Worm (Caenorhabditis elegans) whole organism, L4/young adult: Measurements from ENCODE around the gene Y57G11C.36.
"Not testable (repeated sequence)": the region's sequence is repeated elsewhere in the genome, so short reads cannot be mapped to it uniquely, and the experiment has no call there.

Experiments
- W03F9.2 ChIP-seq: fragments of 150-350 bp; optimal IDR thresholded peaks from 2 replicates; lab custom pipeline; 2014; ENCODE audit warnings: missing biosample characterization, missing genetic modification characterization
- dao-5 ChIP-seq: sonication (generic microtip); optimal IDR thresholded peaks from 2 replicates; lab custom pipeline; 2016; ENCODE audit warnings: missing genotype, missing genetic modification characterization, moderate library complexity, missing compliant biosample characterization
- him-1 ChIP-seq: sonication (generic microtip); optimal IDR thresholded peaks from 2 replicates; lab custom pipeline; 2016; ENCODE audit warnings: missing genotype, missing genetic modification reagents, missing genetic modification characterization, missing compliant biosample characterization

The Y57G11C.36 gene

DNA sequence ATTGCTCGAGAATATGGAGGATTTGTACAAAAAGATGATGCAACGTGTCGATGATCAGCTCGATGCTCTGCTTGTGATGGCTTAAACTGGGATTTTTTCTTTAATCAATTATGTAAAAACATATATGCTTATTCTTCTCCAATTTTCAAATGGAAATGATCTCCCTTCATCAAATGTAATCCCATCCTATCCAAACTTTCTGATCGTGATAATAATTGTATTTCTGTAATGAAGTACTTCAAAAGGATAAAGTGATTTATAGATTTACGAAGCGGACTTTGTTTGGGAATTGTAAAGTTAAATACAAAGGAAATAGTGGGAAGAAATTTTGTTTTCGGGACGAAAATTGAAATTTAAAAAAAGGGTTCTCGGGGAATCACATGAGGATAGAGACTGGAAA is 17.0 kb upstream of the Y57G11C.36 start:
- TF ChIP-seq dao-5 (tag; lab: Kevin White, UChicago) (no peak), W03F9.2 (tag; lab: Kevin White, UChicago) (no peak), him-1 (no peak)

DNA sequence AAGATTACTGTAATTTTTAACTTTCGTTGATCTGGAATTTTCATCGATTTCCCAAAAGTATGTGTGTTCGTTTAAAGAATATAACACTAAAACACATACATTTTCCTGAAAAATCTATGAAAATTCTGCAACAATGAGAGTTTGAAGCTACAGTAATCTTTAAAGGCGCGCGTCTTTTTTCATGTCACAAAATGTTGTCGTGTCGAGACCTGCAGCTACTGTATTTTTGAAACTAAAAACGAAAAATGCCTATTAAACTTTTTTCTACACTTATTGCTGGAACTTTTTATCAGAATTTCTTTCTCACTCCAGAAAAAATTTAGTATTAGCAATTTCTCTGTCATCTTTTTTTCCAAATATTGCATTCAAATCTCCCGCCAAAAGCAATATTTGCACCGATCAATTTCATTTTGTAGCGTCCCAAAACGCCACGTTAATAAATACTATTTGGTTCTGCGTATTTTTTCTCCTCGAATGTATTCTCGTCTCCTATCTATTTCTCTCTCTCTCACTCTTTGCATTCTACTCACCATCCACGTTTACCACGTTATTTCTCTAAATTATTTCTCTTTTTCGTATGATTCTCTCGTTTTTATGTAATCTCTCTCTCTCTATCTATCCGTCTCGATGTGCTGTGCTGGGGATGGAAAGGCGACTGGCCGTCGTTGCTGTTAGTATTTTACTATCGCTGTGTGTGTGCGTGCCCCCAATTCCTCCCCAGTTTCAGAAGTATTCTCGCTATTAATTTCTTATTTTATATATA is 13.0 kb upstream of the Y57G11C.36 start, which contains the start of gene melo-1:
Gene melo-1 (plus strand): TSS at position 658 of the 763 bp plus-strand sequence.
- TF ChIP-seq him-1, result peak; percentile 44
- no peak for TF ChIP-seq dao-5 (tag; lab: Kevin White, UChicago)

DNA sequence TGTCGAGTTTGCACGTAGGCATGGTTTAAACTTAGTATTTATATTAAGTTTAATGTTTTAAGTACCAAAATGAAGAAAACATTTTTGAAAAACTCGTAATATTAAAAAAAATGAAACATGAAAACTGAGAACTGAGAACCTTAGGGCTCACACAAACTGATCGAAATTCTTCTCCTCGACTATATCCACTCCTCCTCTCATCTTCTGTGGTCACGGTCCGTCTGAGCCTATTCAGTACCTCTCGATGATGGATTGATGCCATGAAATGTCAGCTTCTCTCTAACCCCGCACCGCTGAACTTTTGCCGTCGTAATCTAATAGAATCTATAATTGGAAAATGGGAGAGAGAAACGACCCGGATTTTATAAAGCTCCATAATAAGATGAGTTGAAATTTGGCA is 10.9 kb upstream of the Y57G11C.36 start, which contains the start of gene nlp-56:
Gene nlp-56 (minus strand): TSS at position 257 of the 400 bp plus-strand sequence.
- TF ChIP-seq him-1 (no peak), dao-5 (tag; lab: Kevin White, UChicago) (no peak), W03F9.2 (tag; lab: Kevin White, UChicago) (no peak)

DNA sequence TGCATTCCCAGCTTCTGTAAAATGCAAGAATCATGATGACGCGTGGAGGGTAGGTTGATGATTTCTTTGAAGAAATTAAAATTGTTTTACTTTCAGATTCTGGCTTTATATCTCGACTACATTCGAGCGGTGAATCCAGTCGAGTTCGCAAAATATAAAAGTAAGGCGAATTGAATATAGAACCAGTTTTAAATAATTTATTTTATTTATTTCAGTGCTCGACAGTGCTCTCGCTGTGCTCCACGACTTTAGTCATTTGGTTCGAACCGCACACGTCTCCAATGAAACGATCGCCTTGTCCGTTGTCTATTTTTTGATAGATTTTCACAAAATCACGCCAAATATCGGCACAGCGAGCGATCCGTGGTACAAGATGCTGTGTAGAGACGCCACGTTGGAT is 8.6 kb upstream of the Y57G11C.36 start, which contains the start of gene Y57G11C.1130:
Gene Y57G11C.1130 (plus strand): TSS at position 301 of the 400 bp plus-strand sequence.
- no peak for TF ChIP-seq him-1
- no peak for TF ChIP-seq W03F9.2 (tag; lab: Kevin White, UChicago)
- no peak for TF ChIP-seq dao-5 (tag; lab: Kevin White, UChicago)

DNA sequence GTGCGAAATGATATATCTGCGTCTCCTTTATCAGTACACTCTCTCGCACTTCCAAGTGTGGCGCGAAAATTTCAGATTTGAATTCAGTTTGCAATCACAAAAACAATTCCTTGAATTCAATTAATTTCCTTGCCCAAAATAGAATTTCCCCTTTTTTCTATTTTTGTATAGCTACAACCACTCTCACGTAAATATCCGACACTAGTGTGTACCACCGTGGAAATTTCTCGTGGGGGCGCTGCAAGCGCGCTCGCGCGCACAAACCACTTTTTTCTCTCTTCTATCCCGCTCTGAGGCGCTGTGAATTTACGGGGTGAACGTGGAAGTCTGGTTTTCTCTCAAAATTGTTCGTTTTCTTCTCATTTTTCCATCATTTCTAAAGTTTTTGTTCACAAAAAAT is 8.0 kb upstream of the Y57G11C.36 start, which contains the start of gene Y57G11C.8:
Gene Y57G11C.8 (plus strand): TSS at position 301 of the 400 bp plus-strand sequence.
- TF ChIP-seq W03F9.2 (tag; lab: Kevin White, UChicago) (no peak), dao-5 (tag; lab: Kevin White, UChicago) (no peak), him-1 (no peak)

DNA sequence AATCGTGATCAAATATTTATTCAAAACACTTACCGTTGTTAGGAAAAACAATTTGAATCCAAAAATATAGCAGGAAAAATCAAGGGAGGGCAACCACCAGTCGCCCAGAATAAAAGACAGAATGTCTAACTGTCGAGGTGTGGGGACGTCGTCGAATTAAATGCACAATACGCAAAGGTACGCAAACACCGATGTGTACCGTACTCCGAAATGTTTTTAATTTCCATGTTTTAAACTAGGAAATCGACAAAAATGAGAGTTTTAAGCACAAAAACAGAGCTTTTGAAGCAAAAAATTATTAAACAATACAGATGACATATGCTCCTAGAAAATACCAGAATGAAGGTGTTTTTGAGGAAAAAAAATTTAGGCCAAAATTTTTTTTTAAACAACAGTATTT is 873 bp upstream of the Y57G11C.36 start, which contains the start of gene Y57G11C.51:
Gene Y57G11C.51 (minus strand): TSS at position 101 of the 400 bp plus-strand sequence.
- TF ChIP-seq W03F9.2 (tag; lab: Kevin White, UChicago); him-1; dao-5 (tag; lab: Kevin White, UChicago): not testable (repeated sequence)

DNA sequence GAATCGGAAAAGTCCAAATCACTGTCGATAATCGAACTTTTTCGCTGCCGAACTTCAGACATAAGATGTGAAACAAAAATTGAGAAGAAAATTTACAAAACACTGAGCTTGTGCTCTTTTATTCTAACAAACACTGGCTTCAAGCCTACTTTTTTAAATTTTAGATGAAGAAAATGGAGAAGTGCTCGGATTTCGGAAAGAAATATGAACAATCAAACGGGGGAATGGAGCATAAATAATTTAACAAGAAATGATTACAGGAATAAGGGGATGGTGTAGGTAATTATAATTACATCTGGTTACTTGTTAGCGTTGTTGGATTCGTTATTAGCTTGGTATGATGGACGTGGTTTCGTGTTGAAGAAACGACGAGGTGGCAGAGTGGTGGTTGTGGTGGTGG is 2.3 kb downstream of the Y57G11C.36 start, which contains the start of gene degl-1:
Gene degl-1 (minus strand): TSS at position 101 of the 400 bp plus-strand sequence.
- no peak for TF ChIP-seq dao-5 (tag; lab: Kevin White, UChicago)
- no peak for TF ChIP-seq W03F9.2 (tag; lab: Kevin White, UChicago)
- no peak for TF ChIP-seq him-1

DNA sequence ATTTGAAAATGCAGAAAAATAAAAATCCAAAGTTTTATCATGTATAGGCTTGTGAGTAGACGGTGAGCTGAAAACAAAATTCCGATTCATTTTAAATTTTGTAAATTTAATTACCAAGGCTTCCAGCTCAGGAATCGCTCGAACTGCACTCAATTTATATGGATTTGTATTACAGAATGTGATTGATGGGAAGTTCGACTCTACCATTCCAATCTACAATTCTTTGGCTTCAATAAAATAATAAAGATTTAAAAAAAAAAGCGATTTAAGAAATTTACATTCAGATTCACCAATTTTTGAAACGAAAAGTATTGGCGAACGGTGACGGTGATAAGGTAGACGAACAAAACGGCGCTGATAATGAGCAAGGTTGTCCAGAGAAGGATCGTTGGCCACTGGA is 2.9 kb downstream of the Y57G11C.36 start:
- no peak for TF ChIP-seq dao-5 (tag; lab: Kevin White, UChicago)

DNA sequence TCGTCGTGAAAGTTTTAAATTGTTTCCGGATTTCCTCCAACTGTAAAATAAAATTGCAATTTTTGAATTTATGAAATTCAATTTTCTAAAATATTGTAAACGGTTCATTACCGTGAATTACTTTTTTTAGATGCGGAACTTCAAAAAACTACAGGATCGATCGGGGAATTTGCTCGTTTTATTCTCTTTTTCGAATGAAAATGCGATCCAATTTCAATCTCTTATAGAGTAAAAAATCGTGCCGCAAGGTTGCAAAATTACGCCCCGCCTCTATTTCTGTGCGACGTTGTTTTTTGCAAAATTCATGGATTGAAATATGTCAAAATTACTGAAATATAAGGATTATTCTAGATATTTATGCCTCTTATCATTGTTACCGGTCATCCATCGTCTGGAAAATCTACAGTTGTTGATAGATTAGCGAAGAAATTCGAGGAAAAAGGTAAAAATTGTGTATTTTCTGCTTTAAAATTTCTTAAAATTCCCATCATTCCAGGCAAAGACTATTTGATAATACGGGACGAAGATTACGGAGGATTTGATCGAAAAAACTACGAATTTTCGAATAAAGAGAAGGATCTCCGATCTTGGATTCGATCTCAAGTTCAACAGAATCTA is 4.3 kb downstream of the Y57G11C.36 start, which contains the start of gene Y57G11C.43:
Gene Y57G11C.43 (plus strand): TSS at position 224 of the 618 bp plus-strand sequence.
- no peak for TF ChIP-seq dao-5 (tag; lab: Kevin White, UChicago)
- no peak for TF ChIP-seq W03F9.2 (tag; lab: Kevin White, UChicago)
- TF ChIP-seq him-1, result no peak

DNA sequence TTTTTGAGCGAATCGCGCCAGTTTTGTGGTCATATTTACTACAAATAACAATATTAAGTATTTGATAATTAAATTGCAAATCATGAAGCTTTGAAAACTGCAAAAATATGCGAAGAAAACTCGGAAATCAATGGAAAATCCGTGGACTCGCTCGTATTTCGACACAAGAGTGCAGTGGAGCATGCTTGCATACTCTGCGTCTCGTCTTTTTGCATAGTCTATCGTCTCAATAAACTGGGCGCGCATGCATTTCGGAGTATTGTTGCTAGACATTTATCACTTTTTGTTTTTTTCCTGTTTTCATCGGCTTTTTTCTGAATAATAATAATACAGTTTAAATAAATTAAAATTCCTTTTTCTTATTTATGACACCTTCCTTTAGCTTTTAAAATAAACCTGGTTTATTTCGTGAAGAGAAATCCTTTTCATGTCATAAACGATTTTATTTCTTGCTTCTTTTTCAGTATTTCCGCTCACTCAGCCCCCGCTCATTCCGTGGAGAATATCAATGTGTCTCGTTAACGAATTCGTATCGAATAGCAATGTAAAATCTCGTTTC is 5.8 kb downstream of the Y57G11C.36 start, which contains the start of the genes mrps-7 and Y57G11C.3:
Gene mrps-7 (minus strand): TSS at position 38 of the 559 bp plus-strand sequence.
Gene Y57G11C.3 (plus strand): TSS at position 509 of the 559 bp plus-strand sequence.
- TF ChIP-seq him-1 (peak; percentile 41), W03F9.2 (tag; lab: Kevin White, UChicago) (peak; percentile 89), dao-5 (tag; lab: Kevin White, UChicago) (no peak)

DNA sequence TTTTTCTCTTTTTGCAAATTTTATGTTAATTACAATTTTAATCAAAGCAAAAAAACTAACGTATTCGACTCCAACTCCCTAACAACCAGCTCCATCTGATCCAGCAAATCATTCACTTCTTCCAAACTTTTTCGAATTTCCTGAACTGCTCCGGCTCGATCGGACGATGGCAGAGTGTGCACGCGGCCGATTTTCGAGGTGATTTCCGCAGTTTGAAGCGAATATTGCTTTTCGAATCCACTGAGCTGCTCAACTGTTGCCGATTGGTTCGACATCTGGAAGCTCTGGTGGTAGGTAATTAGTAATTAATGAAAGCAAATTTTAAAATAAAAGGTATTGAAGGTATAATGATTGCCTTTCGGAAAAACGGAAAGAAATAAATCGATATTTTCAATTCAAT is 7.2 kb downstream of the Y57G11C.36 start, which contains the start of gene vti-1:
Gene vti-1 (minus strand): TSS at position 284 of the 400 bp plus-strand sequence.
- TF ChIP-seq him-1 (no peak), W03F9.2 (tag; lab: Kevin White, UChicago) (no peak), dao-5 (tag; lab: Kevin White, UChicago) (no peak)

DNA sequence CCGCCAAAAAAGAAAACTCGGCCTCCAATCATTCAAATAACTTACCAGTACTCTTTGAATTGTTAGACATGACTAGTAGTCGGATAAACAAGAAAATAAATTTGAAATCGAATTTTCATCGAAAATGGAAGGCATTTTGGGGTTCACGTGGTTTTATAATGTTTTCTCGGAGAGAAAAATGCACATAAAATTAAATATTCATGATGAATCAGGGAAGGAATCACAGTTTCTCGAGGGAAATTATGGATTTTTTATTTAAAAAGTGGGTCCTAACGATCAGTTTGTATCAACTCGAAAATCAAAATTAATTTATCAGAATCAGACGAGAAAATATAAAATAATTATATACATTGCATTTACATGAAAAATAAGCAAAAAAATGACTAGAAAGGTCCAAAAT is 8.2 kb downstream of the Y57G11C.36 start, which contains the start of gene Y57G11C.5:
Gene Y57G11C.5 (minus strand): TSS at position 101 of the 400 bp plus-strand sequence.
- TF ChIP-seq dao-5 (tag; lab: Kevin White, UChicago) (no peak), W03F9.2 (tag; lab: Kevin White, UChicago) (no peak), him-1 (no peak)

DNA sequence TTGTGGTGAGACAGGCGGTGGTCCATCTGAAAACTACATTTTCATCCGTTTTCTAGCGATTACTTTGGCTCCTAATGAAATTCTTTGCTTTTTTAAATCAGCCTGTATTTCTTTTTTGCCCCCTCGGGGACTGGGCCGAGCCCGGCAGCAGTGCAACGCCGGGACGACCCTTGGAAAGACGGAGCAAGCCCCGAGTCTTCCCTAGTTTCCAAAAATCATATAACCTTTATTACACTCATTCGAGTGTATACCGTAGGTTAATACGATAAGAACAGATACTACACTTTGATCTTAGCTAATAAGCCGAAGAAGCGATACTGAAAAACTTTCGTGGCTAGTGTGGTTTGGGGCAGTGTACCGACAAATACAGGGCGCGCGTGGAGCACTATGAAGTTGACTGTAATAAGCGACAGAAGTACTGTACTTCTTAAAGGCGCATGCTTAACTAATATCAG is 8.8 kb downstream of the Y57G11C.36 start:
- TF ChIP-seq W03F9.2 (tag; lab: Kevin White, UChicago), result peak; percentile 33
- TF ChIP-seq him-1, result no peak
